Fruit fly (Drosophila melanogaster) whole organism, embryonic: ENCODE results near the gene Pbp45.

Source experiments
- CG12769 ChIP-seq: fragments of 200-800 bp; sonication (Bioruptor generic); optimal IDR thresholded peaks from 2 replicates; lab custom pipeline; 2019; ENCODE audit warnings: missing biosample characterization, mild to moderate bottlenecking, missing genetic modification characterization, moderate library complexity
- CG13296 ChIP-seq: fragments of 200-800 bp; sonication (Bioruptor generic); optimal IDR thresholded peaks from 3 replicates; lab custom pipeline; 2018; ENCODE audit warnings: missing biosample characterization, mild to moderate bottlenecking, missing genetic modification characterization
- CG34422 ChIP-seq: fragments of 200-800 bp; sonication (Bioruptor generic); IDR thresholded peaks from 3 replicates; pipeline ENCODE4 v1.3.6; 2022; ENCODE audit warnings: missing biosample characterization, missing genetic modification characterization
- CG6272 ChIP-seq: fragments of 200-800 bp; sonication (Bioruptor generic); IDR thresholded peaks from 2 replicates; pipeline ENCODE4 v1.3.6; 2022; ENCODE audit warnings: missing biosample characterization, missing genetic modification characterization
- CG6683 ChIP-seq: fragments of 200-800 bp; sonication (Bioruptor generic); optimal IDR thresholded peaks from 2 replicates; lab custom pipeline; 2017; ENCODE audit warnings: missing biosample characterization, mild to moderate bottlenecking, missing genetic modification characterization, missing genetic modification reagents
- CG6854 ChIP-seq: fragments of 200-800 bp; sonication (Bioruptor generic); optimal IDR thresholded peaks from 3 replicates; lab custom pipeline; 2017; ENCODE audit warnings: missing biosample characterization, mild to moderate bottlenecking, missing genetic modification characterization
- Lim3 ChIP-seq: fragments of 200-800 bp; sonication (Bioruptor generic); IDR thresholded peaks from 2 replicates; pipeline ENCODE4 v1.3.6; 2022; ENCODE audit warnings: missing biosample characterization, missing genetic modification characterization
- Nf-YC ChIP-seq: fragments of 200-800 bp; optimal IDR thresholded peaks from 3 replicates; lab custom pipeline; 2019; ENCODE audit warnings: missing biosample characterization, mild to moderate bottlenecking, missing genetic modification characterization, moderate library complexity
- ara ChIP-seq: fragments of 200-800 bp; sonication (Bioruptor generic); IDR thresholded peaks from 2 replicates; pipeline ENCODE4 v1.3.6; 2022; ENCODE audit warnings: missing biosample characterization, missing genetic modification characterization
- kay ChIP-seq: fragments of 200-800 bp; sonication (Bioruptor generic); optimal IDR thresholded peaks from 2 replicates; lab custom pipeline; 2016; ENCODE audit warnings: missing biosample characterization, missing genetic modification characterization
- onecut ChIP-seq: fragments of 200-800 bp; sonication (Bioruptor generic); IDR thresholded peaks from 2 replicates; pipeline ENCODE4 v1.3.6; 2022; ENCODE audit warnings: missing biosample characterization, missing genetic modification characterization

- no peak for TF ChIP-seq CG6272 (GFP tag; lab: Robert Waterston, UW)
- TF ChIP-seq onecut (GFP tag; lab: Robert Waterston, UW) = no peak
- no peak for TF ChIP-seq kay (GFP tag; lab: Kevin White, UChicago)
- TF ChIP-seq CG34422 (GFP tag; lab: Robert Waterston, UW) = no peak
- TF ChIP-seq CG6683 (GFP tag; lab: Kevin White, UChicago) = no peak
- TF ChIP-seq Nf-YC (tag; lab: Kevin White, UChicago) = no peak
- TF ChIP-seq Lim3 (GFP tag; lab: Robert Waterston, UW) = no peak
- TF ChIP-seq ara (GFP tag; lab: Robert Waterston, UW) = no peak
- TF ChIP-seq CG13296 (GFP tag; lab: Kevin White, UChicago) = no peak
- no peak for TF ChIP-seq CG12769
- TF ChIP-seq CG6854 = no peak
Measured at dm6 chr3R:15833332-15833731, 6.0 kb downstream of the Pbp45 start, which contains the start of gene CG43318.
